Worm (Caenorhabditis elegans): ENCODE data around the gene Y57G11C.1144.

The Y57G11C.1144 gene

ce11 chrIV:14937017-14937416 lies at the start of gene Y57G11C.1144:
Y57G11C.1144 (plus strand) TSS chrIV:14937317.
- TF ChIP-seq ces-1 (GFP tag; optimal IDR thresholded peaks at IDR 0.05) (no peak), mls-2 (tag; optimal IDR thresholded peaks at IDR 0.05) (no peak), flh-1 (GFP tag; optimal IDR thresholded peaks at IDR 0.05) (no peak), mab-5 (tag; optimal IDR thresholded peaks at IDR 0.05) (no peak), sptf-1 (tag; optimal IDR thresholded peaks at IDR 0.05) (no peak), blmp-1 (tag; optimal IDR thresholded peaks at IDR 0.05) (no peak), lsy-2 (tag; optimal IDR thresholded peaks at IDR 0.05) (no peak), ceh-43 (GFP tag; optimal IDR thresholded peaks at IDR 0.05) (no peak), mep-1 (tag; optimal IDR thresholded peaks at IDR 0.05) (no peak), unc-39 (tag; optimal IDR thresholded peaks at IDR 0.05) (no peak)

DNA sequence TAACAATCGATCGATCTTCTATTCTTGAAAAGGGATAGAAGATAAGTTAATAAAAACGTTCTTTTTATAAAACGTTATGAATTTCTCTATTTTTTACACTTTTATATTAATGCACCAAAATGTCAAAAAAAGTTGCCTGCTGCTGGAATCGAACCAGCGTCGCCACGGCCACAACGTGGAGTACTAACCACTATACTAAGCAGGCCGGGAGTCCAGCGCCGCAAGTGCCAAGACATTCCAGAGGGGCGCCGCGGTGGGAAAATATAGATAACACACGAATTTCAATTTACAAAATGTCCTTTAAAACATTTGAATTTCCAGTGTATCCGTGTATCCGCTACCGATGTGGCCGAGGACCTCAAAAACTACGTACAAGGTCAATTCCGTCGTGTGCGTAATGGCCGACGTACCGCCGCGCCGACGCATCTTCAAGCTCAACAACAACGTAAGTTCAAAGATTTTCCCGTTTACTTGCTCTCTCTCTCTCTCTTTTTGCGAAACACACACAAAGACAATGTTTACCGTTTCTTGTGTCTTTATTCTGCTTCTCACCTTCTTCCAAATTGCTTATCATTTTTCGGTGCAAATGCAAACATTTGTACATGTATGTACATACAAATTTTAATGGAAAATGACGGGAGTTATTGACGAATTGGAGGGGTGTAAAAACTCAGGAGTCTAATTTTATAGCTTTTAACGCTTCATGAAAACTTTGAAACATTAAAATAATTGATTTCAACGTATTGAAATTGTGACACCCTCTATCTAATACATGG lies 48.0 kb upstream of the Y57G11C.1144 start:
- TF ChIP-seq M03D4.4 (tag; optimal IDR thresholded peaks at IDR 0.05): no peak
- TF ChIP-seq cnd-1 (tag; optimal IDR thresholded peaks at IDR 0.05): no peak
- no peak for TF ChIP-seq sem-2 (GFP tag; optimal IDR thresholded peaks at IDR 0.05)
- TF ChIP-seq flh-1 (GFP tag; optimal IDR thresholded peaks at IDR 0.05): no peak
- no peak for TF ChIP-seq lin-13 (tag; optimal IDR thresholded peaks at IDR 0.05)
- TF ChIP-seq tbx-8 (GFP tag; optimal IDR thresholded peaks at IDR 0.05): no peak
- TF ChIP-seq mab-5 (tag; optimal IDR thresholded peaks at IDR 0.05): no peak
- TF ChIP-seq zip-8 (tag; optimal IDR thresholded peaks at IDR 0.05): no peak
- no peak for TF ChIP-seq ztf-11 (tag; optimal IDR thresholded peaks at IDR 0.05)
- TF ChIP-seq pha-4 (tag; optimal IDR thresholded peaks at IDR 0.05): no peak

DNA sequence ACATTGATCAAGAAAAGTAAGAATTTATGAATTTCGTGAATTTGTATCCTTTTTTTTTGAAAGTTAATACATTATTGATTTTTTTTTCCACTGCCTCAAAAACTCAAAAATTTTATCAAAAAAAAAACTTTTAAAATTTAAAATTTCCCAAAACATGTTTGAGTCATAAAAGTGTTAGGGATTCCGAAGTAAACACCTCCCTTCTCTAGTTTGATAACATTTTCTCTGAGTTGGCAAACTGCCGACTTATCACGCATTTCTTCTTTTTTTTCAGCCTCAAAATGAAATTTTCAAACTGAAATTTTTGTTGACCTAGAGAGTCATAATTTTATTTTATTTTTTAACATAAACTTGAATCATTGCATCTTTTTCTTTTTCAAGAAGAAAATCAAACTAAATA lies 46.2 kb upstream of the Y57G11C.1144 start:
- TF ChIP-seq ceh-39 (tag; optimal IDR thresholded peaks at IDR 0.05) (no peak), unc-120 (tag; optimal IDR thresholded peaks at IDR 0.05; ENCODE audit: poor library complexity, severe bottlenecking) (no peak), nhr-28 (tag; optimal IDR thresholded peaks at IDR 0.05) (no peak), nhr-2 (tag; optimal IDR thresholded peaks at IDR 0.05) (no peak), flh-1 (GFP tag; optimal IDR thresholded peaks at IDR 0.05) (no peak), lin-32 (GFP tag; optimal IDR thresholded peaks at IDR 0.05) (no peak)

ce11 chrIV:14891996-14892395 lies 45.1 kb upstream of the Y57G11C.1144 start:
- TF ChIP-seq ceh-39 (tag; optimal IDR thresholded peaks at IDR 0.05) (no peak), ham-2 (GFP tag; optimal IDR thresholded peaks at IDR 0.05) (no peak), mep-1 (tag; optimal IDR thresholded peaks at IDR 0.05) (no peak), flh-1 (GFP tag; optimal IDR thresholded peaks at IDR 0.05) (no peak), M03D4.4 (tag; optimal IDR thresholded peaks at IDR 0.05) (no peak), lin-32 (GFP tag; optimal IDR thresholded peaks at IDR 0.05) (no peak), ceh-43 (GFP tag; optimal IDR thresholded peaks at IDR 0.05) (no peak), sptf-1 (tag; optimal IDR thresholded peaks at IDR 0.05) (no peak), nhr-237 (tag; optimal IDR thresholded peaks at IDR 0.05) (no peak), zip-8 (tag; optimal IDR thresholded peaks at IDR 0.05) (no peak), snpc-4 (tag; optimal IDR thresholded peaks at IDR 0.05) (no peak), ces-1 (GFP tag; optimal IDR thresholded peaks at IDR 0.05) (no peak), ceh-83 (GFP tag; optimal IDR thresholded peaks at IDR 0.05) (no peak), tbx-8 (GFP tag; optimal IDR thresholded peaks at IDR 0.05) (no peak), nhr-2 (tag; optimal IDR thresholded peaks at IDR 0.05) (no peak)

- TF ChIP-seq pha-4 (tag; optimal IDR thresholded peaks at IDR 0.05) (no peak), bed-3 (GFP tag; optimal IDR thresholded peaks at IDR 0.05) (no peak), ces-1 (GFP tag; optimal IDR thresholded peaks at IDR 0.05) (no peak), ceh-39 (tag; optimal IDR thresholded peaks at IDR 0.05) (no peak), nhr-12 (tag; optimal IDR thresholded peaks at IDR 0.05) (no peak), M03D4.4 (tag; optimal IDR thresholded peaks at IDR 0.05) (no peak), snpc-4 (tag; optimal IDR thresholded peaks at IDR 0.05) (no peak), lsy-2 (tag; optimal IDR thresholded peaks at IDR 0.05) (no peak), nhr-76 (tag; optimal IDR thresholded peaks at IDR 0.05) (no peak), ceh-43 (GFP tag; optimal IDR thresholded peaks at IDR 0.05) (no peak), unc-39 (tag; optimal IDR thresholded peaks at IDR 0.05) (no peak), hlh-1 (tag; optimal IDR thresholded peaks at IDR 0.05) (no peak), elt-3 (tag; optimal IDR thresholded peaks at IDR 0.05) (no peak), flh-1 (GFP tag; optimal IDR thresholded peaks at IDR 0.05) (no peak), sptf-1 (tag; optimal IDR thresholded peaks at IDR 0.05) (no peak)
Observed at ce11 chrIV:14894339-14894738, 42.8 kb upstream of the Y57G11C.1144 start.

All from whole organism, mixed stage, embryonic.